Worm (Caenorhabditis elegans): ENCODE data around the gene gcy-1.

- TF ChIP-seq flt-1 (GFP tag; IDR thresholded peaks at IDR 0.05): no peak
- no peak for TF ChIP-seq ztf-29 (GFP tag; IDR thresholded peaks at IDR 0.05)
- TF ChIP-seq T22C8.4 (GFP tag; IDR thresholded peaks at IDR 0.05): no peak
- no peak for TF ChIP-seq cog-1 (tag; optimal IDR thresholded peaks at IDR 0.05)
- no peak for TF ChIP-seq ref-1 (GFP tag; conservative IDR thresholded peaks at IDR 0.05)
- no peak for TF ChIP-seq tab-1 (GFP tag; IDR thresholded peaks at IDR 0.05)
- TF ChIP-seq med-1 (GFP tag; optimal IDR thresholded peaks at IDR 0.05; ENCODE audit: insufficient read depth): no peak
- no peak for TF ChIP-seq klf-2 (GFP tag; conservative IDR thresholded peaks at IDR 0.05)
Observed at ce11 chrII:9470027-9470426, 46.7 kb downstream of the gcy-1 start, which contains the start of gene T19H5.6.

Measured in whole organism, midembryonic.